Worm (Caenorhabditis elegans): ENCODE data around the gene dvc-1.

- no peak for TF ChIP-seq ets-4 (tag; optimal IDR thresholded peaks at IDR 0.05)
- TF ChIP-seq nfya-1 (tag; optimal IDR thresholded peaks at IDR 0.05), result no peak
- no peak for TF ChIP-seq pha-4 (tag; optimal IDR thresholded peaks at IDR 0.05)
- TF ChIP-seq pqm-1 (tag; optimal IDR thresholded peaks at IDR 0.05), result no peak
Observed at ce11 chrV:11282272-11282671, 43.1 kb upstream of the dvc-1 start, which contains the start of gene gly-20.
